Worm (Caenorhabditis elegans): ENCODE measurements around the gene W09D10.5.

- TF ChIP-seq akir-1 (GFP tag; optimal IDR thresholded peaks at IDR 0.05) (no peak), B0336.3 (GFP tag; IDR thresholded peaks at IDR 0.05) (peak; percentile 90), ama-1 (optimal IDR thresholded peaks at IDR 0.05) (no peak), ama-1 (GFP tag; optimal IDR thresholded peaks at IDR 0.05) (no peak), nfya-1 (tag; optimal IDR thresholded peaks at IDR 0.05; ENCODE audit: borderline replicate concordance, insufficient read depth) (no peak)
These were observed 36.5 kb upstream of the W09D10.5 start, which contains the start of the genes ran-1 and dkc-1 for ce11 chrIII:10747620-10748479.

Measured in whole organism, young adult.